Worm (Caenorhabditis elegans) whole organism, late embryonic: Measurements from ENCODE around the gene haf-7.
A peak's percentile ranks its signal among the peaks of the same experiment; 100 is the strongest.

Experiments used
- C08G9.2 ChIP-seq: sonication (generic microtip); optimal IDR thresholded peaks from 2 replicates; lab custom pipeline; 2016; ENCODE audit warnings: mild to moderate bottlenecking, missing genetic modification characterization, moderate library complexity, missing compliant biosample characterization
- F13H6.1 ChIP-seq: sonication (generic microtip); optimal IDR thresholded peaks from 2 replicates; lab custom pipeline; 2016; ENCODE audit warnings: missing genetic modification characterization, missing compliant biosample characterization
- K02D7.2 ChIP-seq: sonication (generic microtip); optimal IDR thresholded peaks from 2 replicates; lab custom pipeline; 2017; ENCODE audit warnings: mild to moderate bottlenecking, missing genetic modification characterization, missing compliant biosample characterization
- K09A11.1 ChIP-seq: sonication (generic microtip); optimal IDR thresholded peaks from 2 replicates; lab custom pipeline; 2017; ENCODE audit warnings: antibody characterized with exemption, mild to moderate bottlenecking, missing genetic modification characterization, missing compliant biosample characterization; ENCODE audit not compliant: insufficient read depth
- T23F11.4 ChIP-seq: fragments of 200-800 bp; sonication (Bioruptor generic); optimal IDR thresholded peaks from 2 replicates; lab custom pipeline; 2018; ENCODE audit warnings: mild to moderate bottlenecking, missing genetic modification characterization, missing compliant biosample characterization
- Y22D7AL.16 ChIP-seq: sonication (generic microtip); optimal IDR thresholded peaks from 2 replicates; lab custom pipeline; 2016; ENCODE audit warnings: missing genetic modification characterization, missing compliant biosample characterization
- ahr-1 ChIP-seq: sonication (generic microtip); optimal IDR thresholded peaks from 2 replicates; lab custom pipeline; 2016; ENCODE audit warnings: missing genetic modification characterization, missing compliant biosample characterization
- ceh-14 ChIP-seq: sonication (generic microtip); optimal IDR thresholded peaks from 2 replicates; lab custom pipeline; 2016; ENCODE audit warnings: missing genotype, missing genetic modification characterization, missing compliant biosample characterization
- ceh-18 ChIP-seq: sonication (generic microtip); optimal IDR thresholded peaks from 2 replicates; lab custom pipeline; 2016; ENCODE audit warnings: missing genetic modification characterization, missing compliant biosample characterization
- ceh-19 ChIP-seq: fragments of 200-800 bp; sonication (Bioruptor generic); optimal IDR thresholded peaks from 2 replicates; lab custom pipeline; 2018; ENCODE audit warnings: mild to moderate bottlenecking, missing genetic modification characterization, missing compliant biosample characterization
- ceh-2 ChIP-seq: sonication (generic microtip); optimal IDR thresholded peaks from 2 replicates; lab custom pipeline; 2016; ENCODE audit warnings: missing genotype, missing genetic modification characterization, missing compliant biosample characterization
- ceh-24 ChIP-seq: sonication (generic microtip); optimal IDR thresholded peaks from 2 replicates; lab custom pipeline; 2016; ENCODE audit warnings: mild to moderate bottlenecking, missing genetic modification characterization, missing compliant biosample characterization
- ceh-30 ChIP-seq: fragments of 150-350 bp; optimal IDR thresholded peaks from 2 replicates; lab custom pipeline; 2014; ENCODE audit warnings: missing biosample characterization, missing genetic modification characterization
- ceh-34 ChIP-seq: sonication (generic microtip); optimal IDR thresholded peaks from 2 replicates; lab custom pipeline; 2016; ENCODE audit warnings: mild to moderate bottlenecking, missing genetic modification characterization, missing compliant biosample characterization
- ceh-45 ChIP-seq: fragments of 200-800 bp; sonication (Bioruptor generic); IDR thresholded peaks from 2 replicates; pipeline ENCODE4 v1.3.6; 2022; ENCODE audit warnings: missing genetic modification reagents, missing genetic modification characterization, missing compliant biosample characterization
- ceh-48 ChIP-seq: sonication (generic microtip); optimal IDR thresholded peaks from 2 replicates; lab custom pipeline; 2016; ENCODE audit warnings: missing genetic modification characterization, inconsistent platforms, missing compliant biosample characterization
- ceh-9 ChIP-seq: sonication (generic microtip); optimal IDR thresholded peaks from 2 replicates; lab custom pipeline; 2016; ENCODE audit warnings: mild to moderate bottlenecking, missing genetic modification characterization, inconsistent platforms, missing compliant biosample characterization
- dmd-4 ChIP-seq: sonication (generic microtip); optimal IDR thresholded peaks from 2 replicates; lab custom pipeline; 2016; ENCODE audit warnings: borderline replicate concordance, missing genetic modification characterization, missing compliant biosample characterization
- dve-1 ChIP-seq: sonication (generic microtip); optimal IDR thresholded peaks from 2 replicates; lab custom pipeline; 2017; ENCODE audit warnings: antibody characterized with exemption, mild to moderate bottlenecking, missing genetic modification characterization, missing compliant biosample characterization
- elt-2 ChIP-seq: sonication (generic microtip); optimal IDR thresholded peaks from 2 replicates; lab custom pipeline; 2016; ENCODE audit warnings: missing genetic modification reagents, missing genetic modification characterization, missing compliant biosample characterization
- ets-4 ChIP-seq: sonication (generic microtip); optimal IDR thresholded peaks from 2 replicates; lab custom pipeline; 2016; ENCODE audit warnings: missing genetic modification characterization, missing compliant biosample characterization
- fax-1 ChIP-seq: sonication (generic microtip); optimal IDR thresholded peaks from 2 replicates; lab custom pipeline; 2016; ENCODE audit warnings: missing genotype, missing genetic modification characterization, missing compliant biosample characterization
- fkh-6 ChIP-seq: sonication (generic microtip); optimal IDR thresholded peaks from 2 replicates; lab custom pipeline; 2016; ENCODE audit warnings: missing genetic modification characterization, missing compliant biosample characterization
- hlh-15 ChIP-seq: sonication (generic microtip); optimal IDR thresholded peaks from 2 replicates; lab custom pipeline; 2016; ENCODE audit warnings: missing genetic modification characterization, missing compliant biosample characterization
- madf-2 ChIP-seq: sonication (generic microtip); optimal IDR thresholded peaks from 2 replicates; lab custom pipeline; 2017; ENCODE audit warnings: missing genetic modification characterization, missing compliant biosample characterization
- nfya-1 ChIP-seq: sonication (generic microtip); optimal IDR thresholded peaks from 2 replicates; lab custom pipeline; 2017; ENCODE audit warnings: missing genetic modification characterization, mild to moderate bottlenecking, missing compliant biosample characterization, antibody characterized with exemption, moderate library complexity
- nhr-232 ChIP-seq: sonication (generic microtip); optimal IDR thresholded peaks from 2 replicates; lab custom pipeline; 2016; ENCODE audit warnings: missing genetic modification characterization, missing compliant biosample characterization
- odd-2 ChIP-seq: sonication (generic microtip); optimal IDR thresholded peaks from 2 replicates; lab custom pipeline; 2017; ENCODE audit warnings: antibody characterized with exemption, mild to moderate bottlenecking, missing genetic modification characterization, missing compliant biosample characterization
- pax-1 ChIP-seq: fragments of 150-350 bp; optimal IDR thresholded peaks from 2 replicates; lab custom pipeline; 2014; ENCODE audit warnings: missing biosample characterization, missing genetic modification characterization
- pha-2 ChIP-seq: sonication (generic microtip); optimal IDR thresholded peaks from 2 replicates; lab custom pipeline; 2017; ENCODE audit warnings: mild to moderate bottlenecking, missing genetic modification characterization, missing compliant biosample characterization
- pha-4 ChIP-seq: fragments of 150-350 bp; optimal IDR thresholded peaks from 2 replicates; lab custom pipeline; 2018; ENCODE audit warnings: missing biosample characterization, missing genetic modification reagents, missing genetic modification characterization
- pqm-1 ChIP-seq: sonication (generic microtip); optimal IDR thresholded peaks from 2 replicates; lab custom pipeline; 2016; ENCODE audit warnings: missing genetic modification characterization, missing compliant biosample characterization
- ref-2 ChIP-seq: sonication (generic microtip); optimal IDR thresholded peaks from 2 replicates; lab custom pipeline; 2016; ENCODE audit warnings: missing genetic modification characterization, missing compliant biosample characterization
- rnt-1 ChIP-seq: sonication (generic microtip); optimal IDR thresholded peaks from 2 replicates; lab custom pipeline; 2016; ENCODE audit warnings: missing genetic modification characterization, missing compliant biosample characterization
- sox-4 ChIP-seq: sonication (generic microtip); optimal IDR thresholded peaks from 2 replicates; lab custom pipeline; 2017; ENCODE audit warnings: mild to moderate bottlenecking, missing genetic modification characterization, inconsistent platforms, missing compliant biosample characterization
- tbx-2 ChIP-seq: sonication (generic microtip); optimal IDR thresholded peaks from 2 replicates; lab custom pipeline; 2016; ENCODE audit warnings: missing genetic modification characterization, missing compliant biosample characterization
- tbx-7 ChIP-seq: sonication (generic microtip); optimal IDR thresholded peaks from 2 replicates; lab custom pipeline; 2016; ENCODE audit warnings: missing genotype, missing genetic modification characterization, missing compliant biosample characterization
- ttx-3 ChIP-seq: sonication (generic microtip); optimal IDR thresholded peaks from 2 replicates; lab custom pipeline; 2016; ENCODE audit warnings: missing genetic modification reagents, missing genetic modification characterization, missing compliant biosample characterization
- unc-3 ChIP-seq, 2 experiments: fragments of 200-800 bp in 1 of 2; sonication (Bioruptor generic) in 1 of 2; sonication (generic microtip) in 1 of 2; conservative IDR thresholded peaks in 1 of 2; optimal IDR thresholded peaks in 1 of 2; 2 replicates each; pipeline versions ENCODE4 v1.3.6 to Lab custom; 2016 to 2022; ENCODE audit warnings: missing compliant biosample characterization in 2 of 2, missing genetic modification characterization in 2 of 2, missing genetic modification reagents in 1 of 2
- unc-55 ChIP-seq: sonication (generic microtip); optimal IDR thresholded peaks from 2 replicates; lab custom pipeline; 2017; ENCODE audit warnings: missing biosample characterization, missing genetic modification reagents, missing genetic modification characterization
- unc-86 ChIP-seq: sonication (generic microtip); optimal IDR thresholded peaks from 2 replicates; lab custom pipeline; 2016; ENCODE audit warnings: missing genetic modification characterization, missing compliant biosample characterization

Gene haf-7

DNA sequence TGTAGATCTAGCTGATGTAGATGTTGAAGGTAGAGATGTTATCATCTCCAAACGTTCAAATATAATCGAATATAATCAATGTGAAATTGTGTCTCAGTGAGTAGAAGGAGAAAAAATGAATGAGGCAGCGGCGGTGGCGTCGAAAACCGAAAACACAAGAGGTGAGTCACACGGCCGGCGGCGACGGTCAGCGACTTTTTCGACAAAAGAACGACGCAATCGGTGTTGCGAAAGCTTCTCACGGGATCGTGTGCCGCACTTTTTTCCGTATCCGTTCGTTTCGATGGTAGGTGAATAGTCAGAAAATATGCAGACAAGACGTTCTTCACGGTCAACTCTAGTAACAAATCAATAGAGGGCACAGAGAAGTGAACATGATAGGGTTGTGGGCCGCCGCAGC is 42.4 kb downstream of the haf-7 start, which contains the start of gene rin-1:
TSS of gene rin-1 (minus strand) at position 101 of the 400 bp plus-strand sequence.
- TF ChIP-seq ceh-19 (GFP tag; lab: Kevin White, UChicago) (no peak), pqm-1 (tag; lab: Kevin White, UChicago) (no peak), pha-2 (tag; lab: Kevin White, UChicago) (no peak), unc-86 (tag; lab: Kevin White, UChicago) (no peak), ceh-45 (no peak), dve-1 (tag; lab: Kevin White, UChicago) (no peak), sox-4 (no peak), pha-4 (no peak), hlh-15 (tag; lab: Kevin White, UChicago) (no peak), tbx-7 (no peak), ttx-3 (no peak), ref-2 (tag; lab: Kevin White, UChicago) (no peak), fkh-6 (tag; lab: Kevin White, UChicago) (no peak), tbx-2 (tag; lab: Kevin White, UChicago) (no peak), Y22D7AL.16 (tag; lab: Kevin White, UChicago) (no peak), ets-4 (tag; lab: Kevin White, UChicago) (no peak), elt-2 (tag; lab: Kevin White, UChicago) (no peak), K09A11.1 (tag; lab: Kevin White, UChicago) (no peak), dmd-4 (tag; lab: Kevin White, UChicago) (no peak)

DNA sequence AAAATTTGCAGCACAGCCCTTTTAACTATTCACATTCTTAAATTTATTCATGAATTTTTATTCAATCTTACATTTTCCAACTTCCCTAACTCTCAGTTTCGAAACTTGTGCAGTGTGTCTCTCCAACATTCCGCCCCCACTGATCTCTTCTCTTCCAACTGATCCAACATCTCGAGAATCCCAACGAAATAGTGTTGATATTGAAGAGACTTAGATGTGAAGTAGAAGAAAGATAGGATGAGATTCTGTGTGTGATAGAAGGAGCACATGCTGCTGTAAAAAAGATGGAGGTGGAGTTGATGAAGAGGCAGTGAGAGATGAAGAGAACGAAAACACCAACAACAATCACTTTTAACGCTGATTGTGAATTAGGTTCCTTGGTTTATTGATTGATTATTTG is 47.3 kb downstream of the haf-7 start:
- no peak for TF ChIP-seq madf-2
- no peak for TF ChIP-seq ets-4 (tag; lab: Kevin White, UChicago)
- TF ChIP-seq K02D7.2 (tag; lab: Kevin White, UChicago), result no peak
- TF ChIP-seq unc-55 (GFP tag; lab: Kevin White, UChicago), result peak; percentile 24
- no peak for TF ChIP-seq Y22D7AL.16 (tag; lab: Kevin White, UChicago)
- no peak for TF ChIP-seq pax-1 (tag; lab: Kevin White, UChicago)
- TF ChIP-seq ceh-2 (tag; lab: Kevin White, UChicago), result no peak
- no peak for TF ChIP-seq fkh-6 (tag; lab: Kevin White, UChicago)
- TF ChIP-seq ceh-34 (tag; lab: Kevin White, UChicago), result no peak
- TF ChIP-seq nhr-232 (tag; lab: Kevin White, UChicago), result no peak
- peak; percentile 29 for TF ChIP-seq ceh-18 (tag; lab: Kevin White, UChicago)
- no peak for TF ChIP-seq unc-3 (GFP tag; conservative IDR thresholded peaks at IDR 0.05; lab: Robert Waterston, UW)
- TF ChIP-seq unc-3 (tag; optimal IDR thresholded peaks at IDR 0.05; lab: Kevin White, UChicago), result no peak
- no peak for TF ChIP-seq ceh-9
- TF ChIP-seq ceh-24 (tag; lab: Kevin White, UChicago), result no peak
- no peak for TF ChIP-seq fax-1 (tag; lab: Kevin White, UChicago)
- TF ChIP-seq hlh-15 (tag; lab: Kevin White, UChicago), result no peak

DNA sequence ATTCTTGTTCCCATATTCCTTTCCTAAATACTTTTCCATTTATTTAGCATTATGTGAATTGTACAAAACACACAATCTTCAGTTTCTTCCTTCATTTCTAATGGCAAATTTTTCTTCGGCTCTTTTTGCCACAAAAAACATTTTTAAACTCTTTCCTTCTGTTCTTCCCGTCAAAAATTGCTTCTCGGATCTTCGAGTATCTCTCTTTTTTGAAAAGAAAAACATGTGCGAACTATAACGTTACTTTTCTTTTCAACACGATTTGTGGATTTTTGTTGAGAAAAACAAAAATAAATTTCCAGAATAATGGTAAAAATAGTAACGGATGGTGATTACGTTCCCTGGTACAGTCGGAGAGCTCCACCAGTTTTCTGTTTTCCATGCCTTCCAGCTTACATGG is 48.5 kb downstream of the haf-7 start, which contains the start of gene W06A7.2:
TSS of gene W06A7.2 (plus strand) at position 301 of the 400 bp plus-strand sequence.
- TF ChIP-seq dmd-4 (tag; lab: Kevin White, UChicago) (no peak), ceh-24 (tag; lab: Kevin White, UChicago) (no peak), K09A11.1 (tag; lab: Kevin White, UChicago) (no peak), odd-2 (tag; lab: Kevin White, UChicago) (no peak), ahr-1 (no peak), F13H6.1 (tag; lab: Kevin White, UChicago) (no peak), dve-1 (tag; lab: Kevin White, UChicago) (no peak), tbx-7 (no peak), ceh-2 (tag; lab: Kevin White, UChicago) (no peak), ceh-14 (no peak), fkh-6 (tag; lab: Kevin White, UChicago) (no peak), ceh-30 (tag; lab: Kevin White, UChicago) (no peak), C08G9.2 (tag; lab: Kevin White, UChicago) (no peak), ceh-48 (no peak), T23F11.4 (GFP tag; lab: Kevin White, UChicago) (no peak), nfya-1 (tag; lab: Kevin White, UChicago) (no peak), K02D7.2 (tag; lab: Kevin White, UChicago) (no peak), ceh-9 (no peak), pax-1 (tag; lab: Kevin White, UChicago) (no peak), rnt-1 (tag; lab: Kevin White, UChicago) (no peak)
- TF ChIP-seq, all 69 proteins: peak for 0
